Worm (Caenorhabditis elegans): Measurements from ENCODE around the gene C36E8.6.

DNA sequence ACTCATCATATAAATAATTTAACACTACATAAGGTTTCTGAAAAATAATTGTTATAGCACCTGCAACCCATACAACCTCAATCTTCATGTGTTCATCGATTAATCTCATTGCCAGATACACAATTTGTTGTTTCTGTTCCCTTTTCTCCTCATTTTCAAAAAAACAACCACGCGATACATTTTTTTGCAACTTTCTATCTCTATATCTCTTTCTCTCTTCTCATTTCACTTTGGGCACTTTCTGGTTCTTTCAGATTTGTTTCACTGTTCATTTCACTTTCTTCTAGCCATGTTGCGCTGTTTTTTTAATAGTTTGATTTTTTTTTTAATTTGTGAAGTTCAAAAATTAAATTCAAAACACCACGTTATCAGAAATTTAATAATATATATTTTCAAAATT is 28.7 kb upstream of the C36E8.6 start:
- TF ChIP-seq blmp-1 (tag; optimal IDR thresholded peaks at IDR 0.05) (no peak), mab-5 (tag; optimal IDR thresholded peaks at IDR 0.05) (no peak), lin-13 (tag; optimal IDR thresholded peaks at IDR 0.05) (no peak), elt-1 (tag; optimal IDR thresholded peaks at IDR 0.05; ENCODE audit: borderline replicate concordance, insufficient read depth) (no peak), lsy-2 (tag; optimal IDR thresholded peaks at IDR 0.05) (no peak), ztf-11 (tag; optimal IDR thresholded peaks at IDR 0.05) (no peak), tbx-8 (GFP tag; optimal IDR thresholded peaks at IDR 0.05) (no peak), mls-2 (tag; optimal IDR thresholded peaks at IDR 0.05) (no peak), cnd-1 (tag; optimal IDR thresholded peaks at IDR 0.05) (no peak)

Data from whole organism, mixed stage, embryonic.